Fruit fly (Drosophila melanogaster) whole organism, embryonic: ENCODE data around the gene PIG-L.
A peak's percentile ranks its signal among the peaks of the same experiment; 100 is the strongest.

Source experiments
- CG12104 ChIP-seq: fragments of 200-800 bp; sonication (Bioruptor generic); optimal IDR thresholded peaks from 3 replicates; lab custom pipeline; 2016; ENCODE audit warnings: missing biosample characterization, missing genetic modification characterization
- CG1233 ChIP-seq: fragments of 200-800 bp; sonication (Bioruptor generic); optimal IDR thresholded peaks from 4 replicates; lab custom pipeline; 2018; ENCODE audit warnings: missing biosample characterization, mild to moderate bottlenecking, missing genetic modification characterization
- CG12769 ChIP-seq: fragments of 200-800 bp; sonication (Bioruptor generic); optimal IDR thresholded peaks from 2 replicates; lab custom pipeline; 2019; ENCODE audit warnings: missing biosample characterization, mild to moderate bottlenecking, missing genetic modification characterization, moderate library complexity
- CG13894 ChIP-seq: fragments of 200-800 bp; sonication (Bioruptor generic); optimal IDR thresholded peaks from 3 replicates; lab custom pipeline; 2018; ENCODE audit warnings: missing biosample characterization, mild to moderate bottlenecking, missing genetic modification characterization, moderate library complexity
- CG17912 ChIP-seq: fragments of 200-800 bp; sonication (Bioruptor generic); optimal IDR thresholded peaks from 2 replicates; lab custom pipeline; 2018; ENCODE audit warnings: missing biosample characterization, mild to moderate bottlenecking, missing genetic modification characterization
- CG18476 ChIP-seq: fragments of 200-800 bp; sonication (Bioruptor generic); optimal IDR thresholded peaks from 2 replicates; lab custom pipeline; 2016; ENCODE audit warnings: missing biosample characterization, mild to moderate bottlenecking, missing genetic modification characterization
- CG2712 ChIP-seq: fragments of 200-800 bp; optimal IDR thresholded peaks from 3 replicates; lab custom pipeline; 2019; ENCODE audit warnings: missing biosample characterization, mild to moderate bottlenecking, missing genetic modification characterization, moderate library complexity
- CG2889 ChIP-seq: fragments of 200-800 bp; sonication (Bioruptor generic); IDR thresholded peaks from 3 replicates; pipeline ENCODE4 v1.3.6; 2022; ENCODE audit warnings: missing biosample characterization, missing genetic modification characterization
- CG30431 ChIP-seq: fragments of 200-800 bp; sonication (Bioruptor generic); optimal IDR thresholded peaks from 2 replicates; lab custom pipeline; 2017; ENCODE audit warnings: missing biosample characterization, missing genetic modification characterization
- CG31441 ChIP-seq: fragments of 200-800 bp; sonication (Bioruptor generic); IDR thresholded peaks from 2 replicates; pipeline ENCODE4 v1.3.6; 2022; ENCODE audit warnings: missing biosample characterization, missing genetic modification characterization
- CG34422 ChIP-seq: fragments of 200-800 bp; sonication (Bioruptor generic); IDR thresholded peaks from 3 replicates; pipeline ENCODE4 v1.3.6; 2022; ENCODE audit warnings: missing biosample characterization, missing genetic modification characterization
- CG4328 ChIP-seq: fragments of 200-800 bp; sonication (Bioruptor generic); optimal IDR thresholded peaks from 3 replicates; lab custom pipeline; 2017; ENCODE audit warnings: missing biosample characterization, missing genetic modification reagents, missing genetic modification characterization
- CG4617 ChIP-seq: fragments of 200-800 bp; sonication (Bioruptor generic); optimal IDR thresholded peaks from 3 replicates; lab custom pipeline; 2016; ENCODE audit warnings: missing biosample characterization, missing genetic modification characterization, borderline replicate concordance
- CG5245 ChIP-seq: fragments of 200-800 bp; sonication (Bioruptor generic); optimal IDR thresholded peaks from 3 replicates; lab custom pipeline; 2016; ENCODE audit warnings: missing biosample characterization, missing genetic modification characterization
- CG6175 ChIP-seq: fragments of 200-800 bp; sonication (Bioruptor generic); IDR thresholded peaks from 3 replicates; pipeline ENCODE4 v1.3.6; 2022; ENCODE audit warnings: missing biosample characterization, missing genetic modification characterization
- CG6813 ChIP-seq: fragments of 200-800 bp; sonication (Bioruptor generic); optimal IDR thresholded peaks from 2 replicates; lab custom pipeline; 2017; ENCODE audit warnings: missing biosample characterization, missing genetic modification characterization, mild to moderate bottlenecking, moderate library complexity, missing genetic modification reagents
- CG7556 ChIP-seq: fragments of 200-800 bp; sonication (Bioruptor generic); optimal IDR thresholded peaks from 2 replicates; lab custom pipeline; 2017; ENCODE audit warnings: missing biosample characterization, mild to moderate bottlenecking, missing genetic modification characterization
- CG8478 ChIP-seq: fragments of >200 bp; optimal IDR thresholded peaks from 2 replicates; lab custom pipeline; 2018
- CG9437 ChIP-seq: fragments of 200-800 bp; sonication (Bioruptor generic); optimal IDR thresholded peaks from 2 replicates; lab custom pipeline; 2018; ENCODE audit warnings: missing biosample characterization, mild to moderate bottlenecking, missing genetic modification characterization
- CG9817 ChIP-seq: fragments of 200-800 bp; sonication (Bioruptor generic); optimal IDR thresholded peaks from 2 replicates; lab custom pipeline; 2018; ENCODE audit warnings: missing biosample characterization, mild to moderate bottlenecking, missing genetic modification characterization, moderate library complexity
- CHES-1-like ChIP-seq: fragments of 200-800 bp; sonication (Bioruptor generic); optimal IDR thresholded peaks from 2 replicates; lab custom pipeline; 2016; ENCODE audit warnings: missing biosample characterization, missing genetic modification characterization
- Dbx ChIP-seq: fragments of 200-800 bp; sonication (Bioruptor generic); IDR thresholded peaks from 3 replicates; pipeline ENCODE4 v1.3.6; 2022; ENCODE audit warnings: missing biosample characterization, missing genetic modification characterization
- Dip3 ChIP-seq: fragments of 200-800 bp; sonication (Bioruptor generic); optimal IDR thresholded peaks from 3 replicates; lab custom pipeline; 2016; ENCODE audit warnings: missing biosample characterization, missing genetic modification characterization
- E2f1 ChIP-seq: fragments of 200-800 bp; sonication (Bioruptor generic); IDR thresholded peaks from 2 replicates; pipeline ENCODE4 v1.3.6; 2022; ENCODE audit warnings: missing biosample characterization, missing genetic modification characterization
- E2f2 ChIP-seq: fragments of 200-800 bp; sonication (Bioruptor generic); IDR thresholded peaks from 2 replicates; pipeline ENCODE4 v1.3.6; 2022; ENCODE audit warnings: missing biosample characterization, missing genetic modification characterization
- ERR ChIP-seq: fragments of 200-800 bp; sonication (Bioruptor generic); optimal IDR thresholded peaks from 2 replicates; lab custom pipeline; 2016; ENCODE audit warnings: missing biosample characterization, missing genetic modification characterization
- Hmr ChIP-seq: fragments of 200-800 bp; sonication (Bioruptor generic); optimal IDR thresholded peaks from 3 replicates; lab custom pipeline; 2017; ENCODE audit warnings: mild to moderate bottlenecking, missing biosample characterization, missing genetic modification reagents, missing genetic modification characterization
- Hmx ChIP-seq: fragments of 200-800 bp; sonication (Bioruptor generic); optimal IDR thresholded peaks from 2 replicates; lab custom pipeline; 2016; ENCODE audit warnings: missing biosample characterization, missing genetic modification characterization
- Kr ChIP-seq: fragments of 200-800 bp; sonication (Bioruptor generic); optimal IDR thresholded peaks from 2 replicates; lab custom pipeline; 2017; ENCODE audit warnings: missing biosample characterization, mild to moderate bottlenecking, missing genetic modification characterization
- Lpt ChIP-seq: fragments of >200 bp; optimal IDR thresholded peaks from 2 replicates; lab custom pipeline; 2018; ENCODE audit warnings: missing biosample characterization, missing genetic modification characterization
- Mrtf ChIP-seq: fragments of 200-800 bp; sonication (Bioruptor generic); IDR thresholded peaks from 3 replicates; pipeline ENCODE4 v1.3.6; 2022; ENCODE audit warnings: missing biosample characterization, missing genetic modification characterization
- NC2α ChIP-seq: fragments of 200-800 bp; sonication (Bioruptor generic); optimal IDR thresholded peaks from 2 replicates; lab custom pipeline; 2016; ENCODE audit warnings: missing biosample characterization, missing genetic modification characterization
- PHDP ChIP-seq: fragments of 200-800 bp; sonication (Bioruptor generic); optimal IDR thresholded peaks from 3 replicates; lab custom pipeline; 2018; ENCODE audit warnings: missing biosample characterization, mild to moderate bottlenecking, missing genetic modification characterization, moderate library complexity
- Sin3A ChIP-seq: fragments of >200 bp; optimal IDR thresholded peaks from 2 replicates; lab custom pipeline; 2018
- TFAM ChIP-seq: fragments of 200-800 bp; sonication (Bioruptor generic); optimal IDR thresholded peaks from 2 replicates; lab custom pipeline; 2017; ENCODE audit warnings: missing biosample characterization, missing genetic modification characterization, inconsistent platforms
- Tbp ChIP-seq: fragments of >200 bp; optimal IDR thresholded peaks from 2 replicates; lab custom pipeline; 2018; ENCODE audit warnings: missing biosample characterization, missing genetic modification characterization
- amos ChIP-seq: fragments of 200-800 bp; sonication (Bioruptor generic); IDR thresholded peaks from 2 replicates; pipeline ENCODE4 v1.3.6; 2022; ENCODE audit warnings: missing biosample characterization, missing genetic modification characterization; ENCODE audit not compliant: partially characterized antibody
- ase ChIP-seq: fragments of 200-800 bp; sonication (Bioruptor generic); IDR thresholded peaks from 3 replicates; pipeline ENCODE4 v1.3.6; 2022; ENCODE audit warnings: missing biosample characterization, missing genetic modification characterization
- emc ChIP-seq: fragments of 200-800 bp; sonication (Bioruptor generic); optimal IDR thresholded peaks from 2 replicates; lab custom pipeline; 2016; ENCODE audit warnings: missing biosample characterization, missing genetic modification characterization
- ems ChIP-seq: fragments of 200-800 bp; sonication (Bioruptor generic); optimal IDR thresholded peaks from 3 replicates; lab custom pipeline; 2016; ENCODE audit warnings: missing biosample characterization, missing genetic modification characterization
- gcm ChIP-seq: fragments of 200-800 bp; sonication (Bioruptor generic); optimal IDR thresholded peaks from 2 replicates; lab custom pipeline; 2019; ENCODE audit warnings: missing biosample characterization, mild to moderate bottlenecking, missing genetic modification characterization, moderate library complexity
- kah ChIP-seq: fragments of 200-800 bp; sonication (Bioruptor generic); optimal IDR thresholded peaks from 2 replicates; lab custom pipeline; 2018; ENCODE audit warnings: missing biosample characterization, mild to moderate bottlenecking, missing genetic modification characterization
- lab ChIP-seq: fragments of 200-800 bp; sonication (Bioruptor generic); optimal IDR thresholded peaks from 3 replicates; lab custom pipeline; 2017; ENCODE audit warnings: missing biosample characterization, missing genetic modification characterization, mild to moderate bottlenecking, moderate library complexity, missing genetic modification reagents
- onecut ChIP-seq: fragments of 200-800 bp; sonication (Bioruptor generic); IDR thresholded peaks from 2 replicates; pipeline ENCODE4 v1.3.6; 2022; ENCODE audit warnings: missing biosample characterization, missing genetic modification characterization
- p53 ChIP-seq: fragments of 200-800 bp; sonication (Bioruptor generic); optimal IDR thresholded peaks from 2 replicates; lab custom pipeline; 2016; ENCODE audit warnings: missing biosample characterization, missing genetic modification characterization
- prd ChIP-seq, 3 experiments: fragments of >200 bp in 2 of 3; fragments of 200-800 bp in 1 of 3; sonication (Bioruptor generic) in 1 of 3; optimal IDR thresholded peaks in 2 of 3; IDR thresholded peaks in 1 of 3; 2 replicates in 2 of 3; 3 replicates in 1 of 3; pipeline versions ENCODE4 v1.3.6 to Lab custom; 2017 to 2022; ENCODE audit warnings: missing biosample characterization in 1 of 3, missing genetic modification characterization in 1 of 3
- seq ChIP-seq: fragments of 200-800 bp; sonication (Bioruptor generic); IDR thresholded peaks from 2 replicates; pipeline ENCODE4 v1.3.6; 2022; ENCODE audit warnings: missing biosample characterization, missing genetic modification characterization
- vnd ChIP-seq: fragments of 200-800 bp; sonication (Bioruptor generic); IDR thresholded peaks from 3 replicates; pipeline ENCODE4 v1.3.6; 2022; ENCODE audit warnings: missing biosample characterization, missing genetic modification characterization; ENCODE audit not compliant: partially characterized antibody
- zen2 ChIP-seq: fragments of 200-800 bp; sonication (Bioruptor generic); IDR thresholded peaks from 3 replicates; pipeline ENCODE4 v1.3.6; 2022; ENCODE audit warnings: missing biosample characterization, missing genetic modification characterization; ENCODE audit not compliant: partially characterized antibody

Gene PIG-L

dm6 chr3R:20001595-20001997, 19.5 kb downstream of the PIG-L start (continued):
- TF ChIP-seq CG2712 (peak; percentile 42), prd (optimal IDR thresholded peaks at IDR 0.05; lab: Kevin White, UChicago) (no peak), prd (GFP tag; IDR thresholded peaks at IDR 0.05; lab: Robert Waterston, UW) (peak; percentile 15; the same call in 1 of the 3 replicates)
- TF ChIP-seq, all 482 proteins: peak for 38

- TF ChIP-seq PHDP (tag; lab: Kevin White, UChicago) (peak; percentile 90), lab (GFP tag; lab: Kevin White, UChicago) (peak; percentile 89), Tbp (GFP tag; lab: Kevin White, UChicago) (no peak), CG9817 (tag; lab: Kevin White, UChicago) (peak; percentile 77), ERR (GFP tag; lab: Kevin White, UChicago) (no peak), CG34422 (peak; percentile 83), CG12104 (GFP tag; lab: Kevin White, UChicago) (peak; percentile 73), CG18476 (GFP tag; lab: Kevin White, UChicago) (peak; percentile 53), ems (GFP tag; lab: Kevin White, UChicago) (peak; percentile 26), CHES-1-like (GFP tag; lab: Kevin White, UChicago) (no peak), ase (GFP tag; lab: Robert Waterston, UW) (0 out of 3 replicates have a peak, but pooled peaks have one; percentile 53), Lpt (GFP tag; lab: Kevin White, UChicago) (no peak), CG4328 (GFP tag; lab: Kevin White, UChicago) (no peak), CG4617 (GFP tag; lab: Kevin White, UChicago) (no peak), CG8478 (lab: Kevin White, UChicago) (no peak), NC2α (GFP tag; lab: Kevin White, UChicago) (no peak), vnd (GFP tag; lab: Robert Waterston, UW) (no peak), Dip3 (GFP tag; lab: Kevin White, UChicago) (no peak), CG9437 (GFP tag; lab: Kevin White, UChicago) (peak; percentile 58), Mrtf (GFP tag; lab: Robert Waterston, UW) (peak; percentile 63; the same call in 1 of the 3 replicates), CG2889 (GFP tag; lab: Robert Waterston, UW) (peak; percentile 48; the same call in 1 of the 3 replicates), Hmx (no peak), emc (GFP tag; lab: Kevin White, UChicago) (no peak), p53 (GFP tag; lab: Kevin White, UChicago) (no peak), Dbx (GFP tag; lab: Robert Waterston, UW) (peak; percentile 76), CG1233 (peak; percentile 56), Hmr (GFP tag; lab: Kevin White, UChicago) (peak; percentile 82), onecut (GFP tag; lab: Robert Waterston, UW) (peak; percentile 72), CG12769 (tag; lab: Kevin White, UChicago) (peak; percentile 80), CG6813 (GFP tag; lab: Kevin White, UChicago) (peak; percentile 54), seq (no peak), Kr (GFP tag; lab: Kevin White, UChicago) (no peak), E2f2 (GFP tag; lab: Robert Waterston, UW) (peak; percentile 54; the same call in 1 of the 2 replicates), CG30431 (GFP tag; lab: Kevin White, UChicago) (peak; percentile 28), kah (GFP tag; lab: Kevin White, UChicago) (peak; percentile 39), E2f1 (GFP tag; lab: Robert Waterston, UW) (peak; percentile 80), zen2 (GFP tag; lab: Robert Waterston, UW) (no peak), CG31441 (GFP tag; lab: Robert Waterston, UW) (peak; percentile 88), TFAM (no peak), Sin3A (lab: Kevin White, UChicago) (no peak), gcm (GFP tag; lab: Kevin White, UChicago) (peak; percentile 84), CG13894 (tag; lab: Kevin White, UChicago) (peak; percentile 63), CG17912 (GFP tag; lab: Kevin White, UChicago) (no peak), CG5245 (GFP tag; lab: Kevin White, UChicago) (peak; percentile 67), CG6175 (GFP tag; lab: Robert Waterston, UW) (0 out of 3 replicates have a peak, but pooled peaks have one; percentile 15), amos (no peak), CG7556 (peak; percentile 77)
These were observed 21.7 kb downstream of the PIG-L start for dm6 chr3R:19999474-19999873.
